Worm (Caenorhabditis elegans): Measurements from ENCODE around the gene stg-2.

- TF ChIP-seq fkh-10 (GFP tag; optimal IDR thresholded peaks at IDR 0.05) (no peak), fkh-2 (tag; optimal IDR thresholded peaks at IDR 0.05) (no peak), skn-1 (tag; optimal IDR thresholded peaks at IDR 0.05) (no peak), nhr-11 (tag; optimal IDR thresholded peaks at IDR 0.05) (no peak), lin-15B (tag; optimal IDR thresholded peaks at IDR 0.05) (no peak), nfya-1 (tag; optimal IDR thresholded peaks at IDR 0.05; ENCODE audit: insufficient read depth) (no peak), fos-1 (tag; optimal IDR thresholded peaks at IDR 0.05) (no peak)
These were observed 4.9 kb upstream of the stg-2 start for ce11 chrX:8648582-8648981.

All from whole organism, L3 larva.